Fruit fly (Drosophila melanogaster): Measurements from ENCODE around the gene Elp4.

Gene Elp4

DNA sequence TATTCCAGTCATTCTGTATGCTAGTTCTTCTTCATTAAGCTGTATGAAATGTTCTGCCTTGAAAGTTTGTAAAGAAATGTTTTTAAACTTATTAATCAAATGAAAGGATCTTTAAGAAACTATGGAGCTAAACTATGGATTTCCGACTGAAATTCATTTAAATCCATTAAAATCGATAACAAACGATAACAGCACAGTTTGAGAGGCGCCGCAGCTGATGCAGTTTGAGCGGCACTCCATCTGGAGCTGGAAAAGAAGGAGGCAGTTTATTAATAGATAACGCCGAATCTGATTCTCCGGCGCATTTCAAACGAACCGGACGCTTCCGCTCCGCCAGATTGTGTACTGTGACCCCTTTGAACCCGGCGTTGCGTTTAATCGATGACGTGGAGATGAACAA lies 3.9 kb downstream of the Elp4 start, which contains the start of gene CG31915:
Gene CG31915, plus strand, starts transcription at position 263 of the 400 bp plus-strand sequence.
- no peak for TF ChIP-seq h (optimal IDR thresholded peaks at IDR 0.05)
- TF ChIP-seq insv (optimal IDR thresholded peaks at IDR 0.05): no peak
- no peak for TF ChIP-seq Myc (optimal IDR thresholded peaks at IDR 0.05)
- TF ChIP-seq psq (optimal IDR thresholded peaks at IDR 0.05): no peak
- TF ChIP-seq Sin3A (optimal IDR thresholded peaks at IDR 0.05): no peak

DNA sequence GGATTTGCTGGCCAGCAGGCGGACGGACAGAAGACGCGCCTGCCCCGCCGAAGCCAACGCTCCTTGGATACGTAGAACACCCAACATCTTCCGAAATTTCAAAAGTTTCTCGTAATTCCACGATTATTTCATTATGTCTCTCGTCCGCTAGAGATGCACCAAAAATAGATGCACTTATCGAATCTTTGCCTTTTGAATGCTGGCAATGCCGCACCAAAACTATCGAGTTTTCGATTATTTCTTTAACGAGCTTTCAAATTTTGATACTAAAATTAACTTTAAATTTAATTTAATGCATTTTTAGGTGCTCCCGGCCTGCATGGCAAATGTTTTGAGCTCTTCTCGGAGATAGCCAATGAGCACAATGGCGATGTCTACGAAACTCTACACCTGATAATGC lies 8.1 kb downstream of the Elp4 start, which contains the start of gene Coq6:
Gene Coq6, minus strand, starts transcription at position 163 of the 400 bp plus-strand sequence.
- TF ChIP-seq h (optimal IDR thresholded peaks at IDR 0.05) (no peak), Myc (optimal IDR thresholded peaks at IDR 0.05) (no peak), insv (optimal IDR thresholded peaks at IDR 0.05) (no peak), psq (optimal IDR thresholded peaks at IDR 0.05) (no peak), Sin3A (optimal IDR thresholded peaks at IDR 0.05) (no peak), ttk (optimal IDR thresholded peaks at IDR 0.05) (no peak)

DNA sequence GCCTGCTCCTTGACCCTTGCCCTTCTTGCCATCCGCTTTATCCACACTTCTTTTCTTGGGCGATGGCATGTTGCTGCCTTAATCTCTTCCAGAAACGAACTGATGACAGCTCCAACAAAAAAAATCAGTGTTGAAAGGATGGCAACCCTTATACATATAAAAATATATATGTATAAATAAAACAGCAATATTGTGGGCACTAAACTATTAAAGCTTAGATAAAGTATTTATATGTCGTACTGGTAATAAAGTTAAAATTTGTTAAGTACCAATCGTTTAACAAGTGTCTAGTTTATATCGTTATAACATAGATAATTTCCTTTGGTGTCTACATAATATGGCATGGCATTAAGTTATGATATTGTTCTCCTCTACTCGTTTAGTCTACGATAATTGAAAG lies 12.7 kb downstream of the Elp4 start, which contains the start of gene tomb:
Gene tomb, minus strand, starts transcription at position 101 of the 400 bp plus-strand sequence.
- TF ChIP-seq psq (optimal IDR thresholded peaks at IDR 0.05) (no peak), Sin3A (optimal IDR thresholded peaks at IDR 0.05) (no peak), Myc (optimal IDR thresholded peaks at IDR 0.05) (no peak), h (optimal IDR thresholded peaks at IDR 0.05) (no peak), insv (optimal IDR thresholded peaks at IDR 0.05) (no peak), ttk (optimal IDR thresholded peaks at IDR 0.05) (no peak)

DNA sequence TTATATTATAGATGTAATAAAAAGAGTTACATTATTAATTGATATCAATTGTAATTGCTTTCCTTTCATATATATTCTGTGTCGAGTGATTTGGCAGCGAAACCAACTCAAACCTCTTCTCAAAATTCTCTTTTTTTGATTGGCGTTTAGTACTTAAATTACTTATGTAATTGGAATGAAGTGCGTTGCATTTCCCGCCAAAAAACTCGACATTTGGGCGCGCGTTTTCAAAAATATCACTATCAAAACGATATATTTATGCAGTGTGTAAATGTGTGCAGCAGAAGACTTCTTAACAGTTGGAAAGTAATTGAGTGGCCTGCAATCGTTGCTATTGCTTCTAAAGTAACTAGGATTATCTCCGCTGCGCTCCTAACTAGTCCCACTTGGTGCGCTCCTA lies 13.1 kb downstream of the Elp4 start:
- TF ChIP-seq ttk (optimal IDR thresholded peaks at IDR 0.05) (no peak), h (optimal IDR thresholded peaks at IDR 0.05) (no peak), psq (optimal IDR thresholded peaks at IDR 0.05) (no peak), Myc (optimal IDR thresholded peaks at IDR 0.05) (no peak), insv (optimal IDR thresholded peaks at IDR 0.05) (no peak), Sin3A (optimal IDR thresholded peaks at IDR 0.05) (no peak)

DNA sequence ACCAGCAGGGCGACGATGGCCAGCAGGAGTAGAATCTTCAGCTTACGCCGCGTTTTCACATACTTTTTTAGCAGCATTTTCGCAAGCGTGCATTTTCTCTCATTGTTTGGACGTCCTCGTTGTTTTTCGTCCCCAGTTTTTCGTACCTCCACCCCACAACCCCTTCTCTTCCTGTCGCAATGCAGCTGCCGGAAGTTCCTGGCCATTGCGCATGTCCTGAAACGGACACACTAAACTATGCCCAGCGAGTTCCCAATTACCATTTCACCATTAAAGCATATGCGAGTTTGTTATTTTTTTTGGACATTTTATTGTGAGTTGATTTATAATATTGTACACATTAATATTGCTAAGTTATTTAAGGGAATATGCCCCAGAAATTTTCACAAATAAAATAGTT lies 15.1 kb downstream of the Elp4 start, which contains the start of gene CG14015:
Gene CG14015, minus strand, starts transcription at position 163 of the 400 bp plus-strand sequence.
- TF ChIP-seq h (optimal IDR thresholded peaks at IDR 0.05): no peak
- no peak for TF ChIP-seq insv (optimal IDR thresholded peaks at IDR 0.05)
- TF ChIP-seq psq (optimal IDR thresholded peaks at IDR 0.05): no peak
- TF ChIP-seq Myc (optimal IDR thresholded peaks at IDR 0.05): no peak
- no peak for TF ChIP-seq ttk (optimal IDR thresholded peaks at IDR 0.05)
- no peak for TF ChIP-seq Sin3A (optimal IDR thresholded peaks at IDR 0.05)

DNA sequence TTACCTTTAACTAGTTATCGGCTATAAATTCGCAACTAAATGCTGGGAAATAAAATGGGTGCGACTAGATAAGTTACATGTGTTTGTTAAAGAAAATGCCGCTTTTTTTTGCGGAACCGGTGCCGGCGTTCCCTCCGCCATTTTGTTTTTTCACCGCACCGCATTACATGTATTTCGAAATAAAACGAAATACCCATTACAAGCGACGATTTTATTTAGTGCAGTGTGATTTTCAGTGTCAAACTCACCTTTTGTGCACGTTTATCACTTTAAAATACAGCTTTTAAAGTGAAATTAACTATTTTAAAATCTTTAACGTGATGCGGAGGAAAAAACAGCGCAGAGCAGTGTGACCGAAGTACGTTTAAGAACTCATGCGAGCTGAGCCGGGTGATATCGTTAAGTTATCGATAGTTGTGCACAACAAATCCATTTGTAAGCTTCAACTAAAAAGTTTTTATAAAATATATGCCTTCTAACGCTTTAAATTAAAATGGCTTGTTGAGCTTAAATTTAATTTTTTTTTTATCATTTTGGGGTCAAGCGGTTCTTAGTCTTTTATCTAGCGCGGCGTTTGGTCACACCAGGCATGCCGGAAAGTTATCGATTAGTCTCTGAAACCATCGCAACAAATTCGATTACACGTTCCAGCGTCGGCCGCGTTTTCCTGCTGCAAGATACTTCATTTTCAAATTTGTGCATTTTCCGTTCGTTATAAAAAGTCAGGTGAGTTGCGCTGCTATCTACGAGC lies 18.2 kb downstream of the Elp4 start, which contains the start of the genes Hel25E and Lam:
Gene Hel25E, minus strand, starts transcription at position 380 of the 751 bp plus-strand sequence.
Gene Lam, plus strand, starts transcription at position 546 of the 751 bp plus-strand sequence.
- TF ChIP-seq Sin3A (optimal IDR thresholded peaks at IDR 0.05) (no peak), ttk (optimal IDR thresholded peaks at IDR 0.05) (no peak), h (optimal IDR thresholded peaks at IDR 0.05) (no peak), psq (optimal IDR thresholded peaks at IDR 0.05) (no peak), Myc (optimal IDR thresholded peaks at IDR 0.05) (no peak), insv (optimal IDR thresholded peaks at IDR 0.05) (no peak)

DNA sequence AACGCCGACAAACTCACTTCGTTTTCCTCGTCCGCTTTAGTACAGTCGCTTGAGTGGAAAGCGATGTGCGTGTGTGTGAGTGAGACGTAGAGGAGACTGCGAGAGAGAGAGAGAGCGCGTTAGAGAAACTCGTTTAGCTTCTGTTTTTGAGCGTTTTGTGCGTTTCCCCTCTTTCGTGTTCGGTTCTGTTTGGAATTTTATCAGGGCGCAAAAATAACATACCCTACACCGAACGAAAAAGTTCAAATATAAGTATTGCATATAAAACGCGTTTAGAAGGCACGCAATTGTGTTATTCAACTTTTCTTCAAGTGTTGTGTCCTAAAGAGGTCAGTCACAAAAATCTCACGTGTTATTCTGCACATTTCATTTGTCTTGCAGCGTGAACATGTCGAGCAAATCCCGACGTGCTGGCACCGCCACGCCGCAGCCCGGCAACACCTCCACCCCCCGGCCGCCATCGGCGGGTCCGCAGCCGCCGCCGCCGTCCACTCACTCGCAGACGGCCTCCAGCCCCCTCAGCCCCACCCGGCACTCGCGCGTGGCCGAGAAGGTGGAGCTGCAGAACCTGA lies 19.1 kb downstream of the Elp4 start:
- TF ChIP-seq insv (optimal IDR thresholded peaks at IDR 0.05) (no peak), psq (optimal IDR thresholded peaks at IDR 0.05) (no peak), Sin3A (optimal IDR thresholded peaks at IDR 0.05) (no peak), Myc (optimal IDR thresholded peaks at IDR 0.05) (no peak), h (optimal IDR thresholded peaks at IDR 0.05) (no peak), ttk (optimal IDR thresholded peaks at IDR 0.05) (no peak)

DNA sequence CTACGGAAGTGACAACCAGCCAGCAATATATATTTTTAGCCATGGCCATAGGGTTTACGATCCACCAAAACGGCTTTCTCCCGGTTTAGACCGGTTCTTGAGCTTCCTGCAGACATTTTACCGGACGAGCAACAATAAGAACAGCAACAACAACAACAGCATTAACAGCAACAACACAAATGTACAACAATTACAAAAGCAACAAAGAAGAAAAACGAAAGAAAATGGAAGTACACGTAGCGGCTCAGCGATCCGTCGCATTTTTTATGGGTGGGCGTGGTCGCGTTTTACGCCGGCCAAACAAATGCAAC lies 22.2 kb downstream of the Elp4 start:
- TF ChIP-seq h (optimal IDR thresholded peaks at IDR 0.05) (no peak), psq (optimal IDR thresholded peaks at IDR 0.05) (no peak), Sin3A (optimal IDR thresholded peaks at IDR 0.05) (no peak), insv (optimal IDR thresholded peaks at IDR 0.05) (no peak), ttk (optimal IDR thresholded peaks at IDR 0.05) (no peak), Myc (optimal IDR thresholded peaks at IDR 0.05) (no peak)

DNA sequence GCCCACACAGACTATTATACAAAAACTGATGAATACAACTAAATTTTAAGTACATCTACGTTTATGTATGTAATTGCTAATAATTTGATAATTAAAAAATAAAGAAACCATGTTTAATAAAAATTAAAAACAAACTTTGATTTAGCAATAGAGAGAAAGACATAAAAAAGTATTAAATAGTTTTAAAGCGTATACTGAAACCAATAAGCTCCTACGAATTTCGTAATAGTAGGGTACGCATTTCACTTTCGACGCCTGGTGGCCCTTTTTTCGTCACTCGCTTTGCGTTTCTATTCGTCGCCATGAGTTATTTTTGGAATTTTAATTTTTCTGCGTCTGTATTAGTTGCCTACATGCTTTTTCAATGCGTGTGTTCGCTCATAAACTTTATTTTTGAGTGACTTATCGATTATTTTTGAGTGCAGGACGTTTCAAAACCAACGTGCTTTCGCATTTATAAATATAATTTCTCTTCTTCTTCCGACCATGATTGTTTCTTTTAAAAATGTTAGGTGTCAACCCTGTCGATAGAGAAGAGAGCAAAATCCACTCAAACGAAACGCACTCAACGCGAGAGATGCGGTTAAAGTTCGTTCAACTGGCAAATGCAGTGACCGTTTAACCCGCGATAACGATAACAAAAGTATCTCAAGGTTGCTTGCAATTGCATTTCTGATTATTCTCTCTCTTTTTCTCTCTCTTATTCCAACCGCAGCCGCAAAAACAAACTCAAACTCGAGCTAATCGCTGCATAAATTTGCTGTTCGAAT lies 22.8 kb downstream of the Elp4 start, which contains the start of gene Oscillin:
Gene Oscillin, plus strand, starts transcription at position 569 of the 770 bp plus-strand sequence.
- no peak for TF ChIP-seq Myc (optimal IDR thresholded peaks at IDR 0.05)

DNA sequence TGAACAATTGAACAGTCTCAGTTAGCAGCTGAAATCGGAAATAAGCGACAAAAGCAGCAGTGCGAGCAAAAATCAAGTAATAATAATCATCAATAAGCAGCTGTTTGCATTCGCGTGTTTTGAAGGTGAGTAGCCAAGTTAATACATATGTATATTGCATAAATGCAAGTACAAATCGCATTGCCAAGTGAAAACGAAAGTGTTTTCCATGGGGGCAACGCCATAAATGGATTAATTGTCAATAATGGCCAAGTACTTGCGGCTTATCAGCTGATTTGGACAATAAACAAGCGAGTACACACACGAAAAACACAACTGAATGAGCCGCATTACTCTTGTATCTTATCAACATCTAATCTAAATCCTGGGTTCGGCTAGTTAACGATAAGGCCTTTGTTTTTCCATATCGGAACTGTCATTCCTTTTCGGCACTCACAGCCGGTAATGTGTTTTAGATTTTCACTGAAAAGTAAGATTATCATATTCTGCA lies 23.4 kb downstream of the Elp4 start:
- TF ChIP-seq Sin3A (optimal IDR thresholded peaks at IDR 0.05): no peak
- no peak for TF ChIP-seq psq (optimal IDR thresholded peaks at IDR 0.05)
- TF ChIP-seq insv (optimal IDR thresholded peaks at IDR 0.05): no peak
- no peak for TF ChIP-seq Myc (optimal IDR thresholded peaks at IDR 0.05)
- TF ChIP-seq ttk (optimal IDR thresholded peaks at IDR 0.05): no peak
- TF ChIP-seq h (optimal IDR thresholded peaks at IDR 0.05): no peak

DNA sequence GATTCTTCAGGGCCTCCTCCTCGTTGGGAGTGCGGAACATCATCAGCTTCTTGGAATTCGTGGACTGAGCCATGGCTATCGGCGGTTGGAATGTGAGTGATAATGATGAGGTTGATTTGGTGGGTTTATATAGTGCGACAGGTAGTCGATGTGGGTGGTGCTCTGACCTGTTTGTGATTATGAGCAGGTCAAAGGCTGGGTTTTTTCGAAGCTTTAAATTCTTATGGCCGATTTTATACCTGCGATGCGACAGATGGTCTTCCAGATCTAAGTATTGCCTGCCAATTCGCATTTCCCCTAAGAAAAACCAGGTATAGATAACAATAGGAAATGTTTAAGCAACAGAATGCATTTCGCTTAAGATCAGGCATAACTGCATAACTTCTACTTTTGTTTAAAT lies 26.8 kb downstream of the Elp4 start, which contains the start of gene CG14014:
Gene CG14014, minus strand, starts transcription at position 101 of the 400 bp plus-strand sequence.
- no peak for TF ChIP-seq ttk (optimal IDR thresholded peaks at IDR 0.05)
- TF ChIP-seq h (optimal IDR thresholded peaks at IDR 0.05): no peak
- TF ChIP-seq psq (optimal IDR thresholded peaks at IDR 0.05): no peak
- no peak for TF ChIP-seq Sin3A (optimal IDR thresholded peaks at IDR 0.05)
- no peak for TF ChIP-seq Myc (optimal IDR thresholded peaks at IDR 0.05)
- no peak for TF ChIP-seq insv (optimal IDR thresholded peaks at IDR 0.05)

DNA sequence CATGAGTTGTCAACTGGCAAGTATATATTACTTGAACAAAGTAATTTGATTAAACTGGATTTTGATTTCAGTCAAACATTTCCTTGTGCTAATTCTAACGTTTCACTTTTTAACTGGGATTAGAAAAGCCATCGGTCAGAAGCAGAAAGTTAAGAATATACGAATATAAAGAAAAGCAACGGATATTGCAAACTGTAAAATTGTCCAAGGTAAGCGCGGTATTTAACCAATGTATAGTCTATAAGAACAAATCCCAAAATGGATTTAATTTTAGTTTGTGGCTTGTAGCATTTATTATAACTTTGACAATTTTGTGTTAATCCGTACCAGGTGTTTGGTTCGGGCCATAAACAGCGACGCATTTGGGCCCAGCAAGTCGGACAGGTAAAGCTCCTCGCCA lies 27.6 kb downstream of the Elp4 start, which contains the start of gene CG18269:
Gene CG18269, plus strand, starts transcription at position 301 of the 400 bp plus-strand sequence.
- no peak for TF ChIP-seq Sin3A (optimal IDR thresholded peaks at IDR 0.05)
- TF ChIP-seq insv (optimal IDR thresholded peaks at IDR 0.05): no peak
- TF ChIP-seq ttk (optimal IDR thresholded peaks at IDR 0.05): no peak
- no peak for TF ChIP-seq Myc (optimal IDR thresholded peaks at IDR 0.05)
- no peak for TF ChIP-seq psq (optimal IDR thresholded peaks at IDR 0.05)
- no peak for TF ChIP-seq h (optimal IDR thresholded peaks at IDR 0.05)

Data from Kc167 (cell line).